Fruit fly (Drosophila melanogaster): ENCODE data around the gene Hel89B.
A peak's percentile ranks its signal among the peaks of the same experiment; 100 is the strongest.

The Hel89B gene

DNA sequence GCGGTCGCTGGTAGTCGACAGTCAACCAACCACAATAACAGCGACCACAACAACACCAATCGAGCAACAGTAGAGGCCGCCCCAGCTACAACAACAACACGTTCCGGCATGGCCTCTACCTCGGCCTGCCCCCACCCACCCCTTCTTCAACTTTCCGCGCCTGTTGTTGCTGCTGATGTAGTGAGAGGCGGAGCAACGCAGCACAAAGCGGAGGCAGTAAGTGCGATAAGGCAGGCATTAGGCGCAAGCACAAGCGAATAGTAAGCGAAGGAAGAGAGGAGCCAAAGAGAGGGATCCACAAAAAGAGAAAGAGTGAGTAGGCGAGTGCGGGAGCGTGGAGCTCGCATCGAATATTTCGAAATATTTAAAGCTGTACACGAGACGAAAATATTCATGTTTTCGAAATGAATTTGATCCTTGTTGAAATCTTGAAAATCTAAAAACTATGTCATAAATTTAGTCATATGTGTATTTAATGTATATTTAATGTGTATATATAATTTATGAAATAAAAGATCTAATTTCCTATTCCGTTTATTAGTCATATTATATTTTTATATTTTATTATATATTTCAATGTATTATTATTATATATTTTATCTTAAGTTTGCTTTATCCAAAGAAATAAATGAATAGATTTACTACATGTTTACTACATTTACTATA, 20.2 kb downstream of the Hel89B start (continued):
- TF ChIP-seq sima (GFP tag; optimal IDR thresholded peaks at IDR 0.05) (no peak), Dref (GFP tag; IDR thresholded peaks at IDR 0.05) (0 out of 2 replicates have a peak, but pooled peaks have one; percentile 15), jumu (GFP tag; optimal IDR thresholded peaks at IDR 0.05) (no peak), Hsf (GFP tag; optimal IDR thresholded peaks at IDR 0.05) (no peak), CG9876 (GFP tag; optimal IDR thresholded peaks at IDR 0.05) (no peak), HmgD (GFP tag; optimal IDR thresholded peaks at IDR 0.05) (no peak), CG14710 (tag; optimal IDR thresholded peaks at IDR 0.05) (no peak), her (GFP tag; optimal IDR thresholded peaks at IDR 0.05) (no peak), CG6175 (GFP tag; IDR thresholded peaks at IDR 0.05) (peak; percentile 79), mam (GFP tag; optimal IDR thresholded peaks at IDR 0.05) (no peak), Adf1 (GFP tag; IDR thresholded peaks at IDR 0.05) (peak; percentile 80), lmd (GFP tag; IDR thresholded peaks at IDR 0.05) (no peak), Abd-B (GFP tag; optimal IDR thresholded peaks at IDR 0.05) (no peak), Awh (GFP tag; IDR thresholded peaks at IDR 0.05) (no peak), Max (GFP tag; optimal IDR thresholded peaks at IDR 0.05) (no peak), dimm (GFP tag; IDR thresholded peaks at IDR 0.05) (no peak), CG12744 (GFP tag; optimal IDR thresholded peaks at IDR 0.05) (no peak), unc-4 (GFP tag; IDR thresholded peaks at IDR 0.05; ENCODE audit: partially characterized antibody) (no peak), Asciz (GFP tag; optimal IDR thresholded peaks at IDR 0.05) (no peak), CG12659 (GFP tag; optimal IDR thresholded peaks at IDR 0.05) (no peak), MESR4 (GFP tag; optimal IDR thresholded peaks at IDR 0.05) (no peak), CG6813 (GFP tag; optimal IDR thresholded peaks at IDR 0.05) (no peak), Dll (GFP tag; IDR thresholded peaks at IDR 0.05; ENCODE audit: partially characterized antibody) (no peak), ems (GFP tag; optimal IDR thresholded peaks at IDR 0.05) (no peak), CG11456 (GFP tag; IDR thresholded peaks at IDR 0.05) (no peak), CG18599 (GFP tag; optimal IDR thresholded peaks at IDR 0.05) (no peak), psq (GFP tag; optimal IDR thresholded peaks at IDR 0.05) (peak; percentile 1), schlank (tag; optimal IDR thresholded peaks at IDR 0.05) (no peak), ranshi (GFP tag; IDR thresholded peaks at IDR 0.05) (peak; percentile 36; the same call in 1 of the 2 replicates), CG8478 (optimal IDR thresholded peaks at IDR 0.05) (no peak), CG31365 (tag; optimal IDR thresholded peaks at IDR 0.05) (no peak), Six4 (GFP tag; optimal IDR thresholded peaks at IDR 0.05) (no peak), CG2875 (GFP tag; optimal IDR thresholded peaks at IDR 0.05) (no peak), D19B (GFP tag; optimal IDR thresholded peaks at IDR 0.05) (no peak), CG6654 (GFP tag; optimal IDR thresholded peaks at IDR 0.05) (no peak), so (GFP tag; IDR thresholded peaks at IDR 0.05) (no peak), YL-1 (GFP tag; optimal IDR thresholded peaks at IDR 0.05) (no peak), CG12155 (GFP tag; optimal IDR thresholded peaks at IDR 0.05) (no peak), CG32772 (GFP tag; IDR thresholded peaks at IDR 0.05) (no peak), usp (GFP tag; optimal IDR thresholded peaks at IDR 0.05) (no peak), nom (GFP tag; optimal IDR thresholded peaks at IDR 0.05) (peak; percentile 31), danr (GFP tag; IDR thresholded peaks at IDR 0.05) (no peak), CG13775 (GFP tag; optimal IDR thresholded peaks at IDR 0.05) (no peak), CG4360 (GFP tag; IDR thresholded peaks at IDR 0.05) (peak; percentile 100), CG10321 (GFP tag; IDR thresholded peaks at IDR 0.05) (peak; percentile 85), H15 (GFP tag; IDR thresholded peaks at IDR 0.05) (no peak), pita (GFP tag; optimal IDR thresholded peaks at IDR 0.05) (no peak), ash1 (GFP tag; optimal IDR thresholded peaks at IDR 0.05) (peak; percentile 97), wek (GFP tag; optimal IDR thresholded peaks at IDR 0.05) (no peak), CG14667 (GFP tag; IDR thresholded peaks at IDR 0.05) (no peak), Vsx1 (GFP tag; optimal IDR thresholded peaks at IDR 0.05) (no peak)
